Worm (Caenorhabditis elegans) whole organism, early embryonic: ENCODE measurements around the gene Y62E10A.13.
"Not testable (repeated sequence)": the region's sequence is repeated elsewhere in the genome, so short reads cannot be mapped to it uniquely, and the experiment has no call there.

Source experiments
- B0310.2 ChIP-seq: sonication (generic microtip); optimal IDR thresholded peaks from 2 replicates; lab custom pipeline; 2016; ENCODE audit warnings: mild to moderate bottlenecking, missing genetic modification characterization, missing compliant biosample characterization
- F13C5.2 ChIP-seq: sonication (generic microtip); optimal IDR thresholded peaks from 2 replicates; lab custom pipeline; 2017; ENCODE audit warnings: mild to moderate bottlenecking, missing genetic modification characterization, inconsistent platforms, missing compliant biosample characterization
- aly-1 ChIP-seq: sonication (generic microtip); optimal IDR thresholded peaks from 2 replicates; lab custom pipeline; 2016; ENCODE audit warnings: missing genetic modification characterization, missing compliant biosample characterization
- ama-1 ChIP-seq: fragments of 150-350 bp; optimal IDR thresholded peaks from 2 replicates; lab custom pipeline; 2014
- ceh-13 ChIP-seq: fragments of 200-800 bp; sonication (Bioruptor generic); optimal IDR thresholded peaks from 2 replicates; lab custom pipeline; 2018; ENCODE audit warnings: mild to moderate bottlenecking, missing genetic modification characterization, missing compliant biosample characterization
- ceh-36 ChIP-seq: sonication (generic microtip); optimal IDR thresholded peaks from 2 replicates; lab custom pipeline; 2016; ENCODE audit warnings: missing genetic modification characterization, inconsistent platforms, missing compliant biosample characterization
- ets-7 ChIP-seq: sonication (generic microtip); optimal IDR thresholded peaks from 2 replicates; lab custom pipeline; 2016; ENCODE audit warnings: missing genotype, missing genetic modification characterization, missing compliant biosample characterization
- flt-1 ChIP-seq: fragments of 200-800 bp; sonication (Bioruptor generic); IDR thresholded peaks from 2 replicates; pipeline ENCODE4 v1.3.6; 2022; ENCODE audit warnings: missing genetic modification characterization, missing compliant biosample characterization
- hmbx-1 ChIP-seq: sonication (generic microtip); optimal IDR thresholded peaks from 2 replicates; lab custom pipeline; 2016; ENCODE audit warnings: mild to moderate bottlenecking, missing genetic modification characterization, missing compliant biosample characterization
- hmg-4 ChIP-seq: fragments of 200-800 bp; sonication (Bioruptor generic); optimal IDR thresholded peaks from 2 replicates; lab custom pipeline; 2018; ENCODE audit warnings: mild to moderate bottlenecking, missing genetic modification characterization, missing compliant biosample characterization
- hnd-1 ChIP-seq: sonication (generic microtip); optimal IDR thresholded peaks from 2 replicates; lab custom pipeline; 2016; ENCODE audit warnings: missing genetic modification characterization, missing compliant biosample characterization
- pes-1 ChIP-seq: fragments of 200-800 bp; sonication (Bioruptor generic); IDR thresholded peaks from 2 replicates; pipeline ENCODE4 v1.3.6; 2022; ENCODE audit warnings: missing genetic modification reagents, missing genetic modification characterization, missing compliant biosample characterization
- scrt-1 ChIP-seq: fragments of 200-800 bp; sonication (Bioruptor generic); IDR thresholded peaks from 2 replicates; pipeline ENCODE4 v1.3.6; 2022; ENCODE audit warnings: missing genetic modification characterization, missing compliant biosample characterization
- sea-1 ChIP-seq: fragments of 200-800 bp; sonication (Bioruptor generic); conservative IDR thresholded peaks from 2 replicates; pipeline ENCODE4 v1.3.6; 2022; ENCODE audit warnings: missing genetic modification characterization, missing compliant biosample characterization
- tbx-11 ChIP-seq: fragments of 200-800 bp; sonication (Bioruptor generic); IDR thresholded peaks from 2 replicates; pipeline ENCODE4 v1.3.6; 2022; ENCODE audit warnings: missing genetic modification characterization, missing compliant biosample characterization
- tbx-37 ChIP-seq: fragments of 200-800 bp; sonication (Bioruptor generic); conservative IDR thresholded peaks from 2 replicates; pipeline ENCODE4 v1.3.6; 2022; ENCODE audit warnings: missing genetic modification reagents, missing genetic modification characterization, missing compliant biosample characterization
- tra-4 ChIP-seq: sonication (generic microtip); optimal IDR thresholded peaks from 2 replicates; lab custom pipeline; 2017; ENCODE audit warnings: missing genetic modification characterization, missing compliant biosample characterization

The Y62E10A.13 gene

ce11 chrIV:13398728-13399127 lies at the start of gene Y62E10A.13:
Gene Y62E10A.13, minus strand, starts transcription at chrIV:13399053.
- TF ChIP-seq ceh-13 (GFP tag; lab: Kevin White, UChicago) (no peak), B0310.2 (tag; lab: Kevin White, UChicago) (no peak), ets-7 (no peak), hnd-1 (no peak), pes-1 (GFP tag; lab: Robert Waterston, UW) (no peak), flt-1 (no peak)

- TF ChIP-seq ets-7 (no peak), ceh-13 (GFP tag; lab: Kevin White, UChicago) (no peak)
Observed at ce11 chrIV:13445275-13445674, 46.4 kb upstream of the Y62E10A.13 start, which contains the start of gene mam-3. Gene mam-3, minus strand, starts transcription at chrIV:13445375.

- 0 out of 2 replicates have a peak, but pooled peaks have one; percentile 35 for TF ChIP-seq pes-1 (GFP tag; lab: Robert Waterston, UW)
Observed at ce11 chrIV:13443543-13443942, 44.7 kb upstream of the Y62E10A.13 start.

ce11 chrIV:13433904-13434303 lies 35.1 kb upstream of the Y62E10A.13 start, which contains the start of gene K09B11.5:
Gene K09B11.5, minus strand, starts transcription at chrIV:13434004.
- not testable (repeated sequence) for TF ChIP-seq hmg-4 (GFP tag; lab: Kevin White, UChicago); sea-1 (GFP tag; lab: Robert Waterston, UW); flt-1

ce11 chrIV:13430137-13430536 lies 31.3 kb upstream of the Y62E10A.13 start:
- TF ChIP-seq pes-1 (GFP tag; lab: Robert Waterston, UW) = 0 out of 2 replicates have a peak, but pooled peaks have one; percentile 10
- 0 out of 2 replicates have a peak, but pooled peaks have one; percentile 16 for TF ChIP-seq tbx-37 (GFP tag; lab: Robert Waterston, UW)

ce11 chrIV:13429240-13429639 lies 30.4 kb upstream of the Y62E10A.13 start, which contains the start of gene K09B11.4:
Gene K09B11.4, plus strand, starts transcription at chrIV:13429540.
- TF ChIP-seq B0310.2 (tag; lab: Kevin White, UChicago) = no peak
- TF ChIP-seq hmbx-1 (tag; lab: Kevin White, UChicago) = no peak

ce11 chrIV:13422200-13422599 lies 23.3 kb upstream of the Y62E10A.13 start, which contains the start of gene nol-9:
Gene nol-9, plus strand, starts transcription at chrIV:13422500.
- TF ChIP-seq aly-1 (tag; lab: Kevin White, UChicago) = no peak
- no peak for TF ChIP-seq ama-1 (lab: Kevin White, UChicago)
- no peak for TF ChIP-seq sea-1 (GFP tag; lab: Robert Waterston, UW)
- TF ChIP-seq ceh-36 (tag; lab: Kevin White, UChicago) = no peak
- TF ChIP-seq pes-1 (GFP tag; lab: Robert Waterston, UW) = no peak
- TF ChIP-seq ceh-13 (GFP tag; lab: Kevin White, UChicago) = no peak
- TF ChIP-seq ets-7 = no peak
- no peak for TF ChIP-seq scrt-1 (GFP tag; lab: Robert Waterston, UW)
- TF ChIP-seq F13C5.2 (tag; lab: Kevin White, UChicago) = no peak
- no peak for TF ChIP-seq tra-4 (tag; lab: Kevin White, UChicago)
- no peak for TF ChIP-seq tbx-37 (GFP tag; lab: Robert Waterston, UW)
- TF ChIP-seq hmbx-1 (tag; lab: Kevin White, UChicago) = no peak
- no peak for TF ChIP-seq tbx-11 (GFP tag; lab: Robert Waterston, UW)
- no peak for TF ChIP-seq hmg-4 (GFP tag; lab: Kevin White, UChicago)
- no peak for TF ChIP-seq hnd-1
- TF ChIP-seq B0310.2 (tag; lab: Kevin White, UChicago) = no peak
- TF ChIP-seq flt-1 = no peak

ce11 chrIV:13415739-13416271 lies 17.0 kb upstream of the Y62E10A.13 start, which contains the start of the genes pik-1 and aptf-2:
Gene pik-1, plus strand, starts transcription at chrIV:13416041.
Gene aptf-2, minus strand, starts transcription at chrIV:13416051.
- no peak for TF ChIP-seq hmg-4 (GFP tag; lab: Kevin White, UChicago)
- no peak for TF ChIP-seq ama-1 (lab: Kevin White, UChicago)
- no peak for TF ChIP-seq hnd-1
- TF ChIP-seq B0310.2 (tag; lab: Kevin White, UChicago) = no peak
- no peak for TF ChIP-seq ceh-36 (tag; lab: Kevin White, UChicago)
- TF ChIP-seq flt-1 = no peak
- no peak for TF ChIP-seq sea-1 (GFP tag; lab: Robert Waterston, UW)
- no peak for TF ChIP-seq pes-1 (GFP tag; lab: Robert Waterston, UW)
- no peak for TF ChIP-seq tbx-37 (GFP tag; lab: Robert Waterston, UW)
- TF ChIP-seq F13C5.2 (tag; lab: Kevin White, UChicago) = no peak

ce11 chrIV:13412845-13413383 lies 14.1 kb upstream of the Y62E10A.13 start, which contains the start of gene gcl-1:
Gene gcl-1, minus strand, starts transcription at chrIV:13412895.
- TF ChIP-seq ceh-36 (tag; lab: Kevin White, UChicago) (no peak), scrt-1 (GFP tag; lab: Robert Waterston, UW) (no peak), hmg-4 (GFP tag; lab: Kevin White, UChicago) (no peak), hnd-1 (no peak), sea-1 (GFP tag; lab: Robert Waterston, UW) (no peak), B0310.2 (tag; lab: Kevin White, UChicago) (no peak), ets-7 (no peak), aly-1 (tag; lab: Kevin White, UChicago) (no peak), flt-1 (no peak), ama-1 (lab: Kevin White, UChicago) (no peak), F13C5.2 (tag; lab: Kevin White, UChicago) (no peak), hmbx-1 (tag; lab: Kevin White, UChicago) (no peak), tra-4 (tag; lab: Kevin White, UChicago) (no peak), ceh-13 (GFP tag; lab: Kevin White, UChicago) (no peak), tbx-37 (GFP tag; lab: Robert Waterston, UW) (no peak), tbx-11 (GFP tag; lab: Robert Waterston, UW) (no peak), pes-1 (GFP tag; lab: Robert Waterston, UW) (no peak)
